Fruit fly (Drosophila melanogaster) whole organism, adult: ENCODE data around the gene p23.

Experiments
- bab1 ChIP-seq: fragments of 200-800 bp; sonication (Bioruptor generic); optimal IDR thresholded peaks from 3 replicates; lab custom pipeline; 2019; ENCODE audit warnings: missing biosample characterization, mild to moderate bottlenecking, missing genetic modification characterization, moderate library complexity
- kay ChIP-seq: fragments of 200-800 bp; sonication (Bioruptor generic); peaks from one replicate; lab custom pipeline; 2016; ENCODE audit warnings: missing biosample characterization, missing genetic modification characterization, borderline replicate concordance
- pad ChIP-seq: fragments of 200-800 bp; sonication (Bioruptor generic); optimal IDR thresholded peaks from 3 replicates; lab custom pipeline; 2017; ENCODE audit warnings: missing biosample characterization, missing genetic modification characterization, mild to moderate bottlenecking, moderate library complexity, missing genetic modification reagents
- toe ChIP-seq: fragments of 200-800 bp; sonication (Bioruptor generic); optimal IDR thresholded peaks from 2 replicates; lab custom pipeline; 2016; ENCODE audit warnings: missing biosample characterization, missing genetic modification characterization

DNA sequence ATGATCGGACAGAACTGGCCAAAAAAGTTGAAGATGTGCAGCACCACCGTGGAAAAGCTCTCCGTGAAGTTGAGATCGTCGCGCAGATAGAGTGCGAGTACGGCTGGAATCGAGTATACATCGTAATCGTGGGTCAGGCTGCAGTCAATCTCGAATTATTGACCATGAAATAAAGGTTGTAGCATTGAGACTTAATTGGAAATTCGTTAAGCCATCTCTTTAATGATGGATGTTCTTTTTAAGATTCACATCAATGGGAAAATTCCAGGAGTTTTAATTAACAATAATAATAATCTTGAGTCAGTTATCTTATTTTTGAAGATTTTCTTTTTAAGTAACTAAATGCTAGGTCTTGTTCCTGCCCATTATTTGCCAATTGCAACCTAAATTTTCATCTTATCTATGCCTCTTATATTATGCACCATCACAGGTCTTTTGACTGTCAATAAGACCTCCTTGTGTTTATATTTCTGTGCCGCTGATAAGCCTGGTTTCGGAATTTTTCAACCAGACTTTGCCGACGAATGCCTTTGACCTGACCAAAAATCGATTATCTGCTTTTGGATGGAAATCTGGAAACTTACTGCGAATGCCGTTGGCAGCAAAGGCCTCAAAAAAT, 5.4 kb downstream of the p23 start:
- TF ChIP-seq bab1 (GFP tag; lab: Kevin White, UChicago) (no peak), pad (GFP tag; lab: Kevin White, UChicago) (no peak), toe (no peak), kay (GFP tag; lab: Kevin White, UChicago) (no peak)
